Worm (Caenorhabditis elegans) whole organism, L4 larva: Measurements from ENCODE around the gene T08G5.3.
A peak's percentile ranks its signal among the peaks of the same experiment; 100 is the strongest.
"Not testable (repeated sequence)": the region's sequence is repeated elsewhere in the genome, so short reads cannot be mapped to it uniquely, and the experiment has no call there.

Source experiments
- T26A8.4 ChIP-seq: fragments of 200-800 bp; sonication (Bioruptor generic); IDR thresholded peaks from 2 replicates; pipeline ENCODE4 v1.3.6; 2022; ENCODE audit warnings: missing genetic modification characterization, missing compliant biosample characterization
- Y105C5A.15 ChIP-seq: fragments of 200-800 bp; sonication (Bioruptor generic); IDR thresholded peaks from 2 replicates; pipeline ENCODE4 v1.3.6; 2022; ENCODE audit warnings: missing genetic modification characterization, missing compliant biosample characterization
- ZK337.2 ChIP-seq: fragments of 200-800 bp; sonication (Bioruptor generic); IDR thresholded peaks from 2 replicates; pipeline ENCODE4 v1.3.6; 2022; ENCODE audit warnings: missing genetic modification reagents, missing genetic modification characterization, missing compliant biosample characterization
- arid-1 ChIP-seq: fragments of 200-800 bp; sonication (Bioruptor generic); conservative IDR thresholded peaks from 2 replicates; pipeline ENCODE4 v1.3.6; 2022; ENCODE audit warnings: missing genetic modification reagents, missing genetic modification characterization, missing compliant biosample characterization
- attf-4 ChIP-seq: sonication (generic microtip); optimal IDR thresholded peaks from 3 replicates; lab custom pipeline; 2017; ENCODE audit warnings: missing biosample characterization, missing genetic modification characterization
- ceh-20 ChIP-seq: fragments of 200-800 bp; sonication (Bioruptor generic); IDR thresholded peaks from 2 replicates; pipeline ENCODE4 v1.3.6; 2022; ENCODE audit warnings: missing genetic modification reagents, missing genetic modification characterization, missing compliant biosample characterization
- ces-1 ChIP-seq: fragments of 150-350 bp; sonication (generic microtip); optimal IDR thresholded peaks from 4 replicates; lab custom pipeline; 2014; ENCODE audit warnings: missing biosample characterization, missing genetic modification reagents, missing genetic modification characterization
- cey-2 ChIP-seq: sonication (generic microtip); optimal IDR thresholded peaks from 3 replicates; lab custom pipeline; 2017; ENCODE audit warnings: missing genetic modification characterization, mild to moderate bottlenecking, missing compliant biosample characterization, antibody characterized with exemption, borderline replicate concordance; ENCODE audit not compliant: insufficient read depth
- daf-12 ChIP-seq: fragments of 150-350 bp; optimal IDR thresholded peaks from 2 replicates; lab custom pipeline; 2014; ENCODE audit warnings: missing biosample characterization, missing genetic modification reagents, missing genetic modification characterization
- daf-16 ChIP-seq, 3 experiments: sonication (generic microtip); optimal IDR thresholded peaks; 2 replicates each; lab custom pipeline; 2016 to 2017; ENCODE audit warnings: missing genetic modification characterization in 3 of 3, missing genetic modification reagents in 3 of 3, mild to moderate bottlenecking in 2 of 3, missing compliant biosample characterization in 2 of 3, missing biosample characterization in 1 of 3, moderate library complexity in 1 of 3
- daf-8 ChIP-seq: fragments of 200-800 bp; sonication (Bioruptor generic); IDR thresholded peaks from 2 replicates; pipeline ENCODE4 v1.3.6; 2022; ENCODE audit warnings: missing genetic modification characterization, missing compliant biosample characterization
- dmd-6 ChIP-seq: fragments of 200-800 bp; sonication (Bioruptor generic); IDR thresholded peaks from 2 replicates; pipeline ENCODE4 v1.3.6; 2022; ENCODE audit warnings: missing genetic modification reagents, missing genetic modification characterization, missing compliant biosample characterization
- dmd-8 ChIP-seq: fragments of 200-800 bp; sonication (Bioruptor generic); IDR thresholded peaks from 2 replicates; pipeline ENCODE4 v1.3.6; 2022; ENCODE audit warnings: missing genetic modification characterization, missing compliant biosample characterization
- dmd-9 ChIP-seq: fragments of 200-800 bp; sonication (Bioruptor generic); IDR thresholded peaks from 2 replicates; pipeline ENCODE4 v1.3.6; 2022; ENCODE audit warnings: missing genetic modification reagents, missing genetic modification characterization, missing compliant biosample characterization
- dpl-1 ChIP-seq: fragments of 150-350 bp; optimal IDR thresholded peaks from 2 replicates; lab custom pipeline; 2014; ENCODE audit warnings: missing biosample characterization, missing genetic modification reagents, missing genetic modification characterization
- duxl-1 ChIP-seq: sonication (generic microtip); optimal IDR thresholded peaks from 2 replicates; lab custom pipeline; 2016; ENCODE audit warnings: mild to moderate bottlenecking, missing genetic modification characterization, moderate library complexity, missing compliant biosample characterization; ENCODE audit not compliant: poor library complexity
- gei-8 ChIP-seq: fragments of 200-800 bp; sonication (Bioruptor generic); optimal IDR thresholded peaks from 2 replicates; lab custom pipeline; 2018; ENCODE audit warnings: mild to moderate bottlenecking, missing genetic modification characterization, missing compliant biosample characterization
- hlh-30 ChIP-seq: sonication (generic microtip); optimal IDR thresholded peaks from 2 replicates; lab custom pipeline; 2017; ENCODE audit warnings: antibody characterized with exemption, mild to moderate bottlenecking, missing genetic modification characterization, missing compliant biosample characterization; ENCODE audit not compliant: insufficient read depth
- hmg-1.1 ChIP-seq: fragments of 200-800 bp; sonication (Bioruptor generic); IDR thresholded peaks from 2 replicates; pipeline ENCODE4 v1.3.6; 2022; ENCODE audit warnings: missing genetic modification reagents, missing genetic modification characterization, missing compliant biosample characterization
- jun-1 ChIP-seq: fragments of 150-350 bp; optimal IDR thresholded peaks from 2 replicates; lab custom pipeline; 2014; ENCODE audit warnings: missing biosample characterization, missing genetic modification reagents, missing genetic modification characterization
- lin-13 ChIP-seq: fragments of 150-350 bp; optimal IDR thresholded peaks from 2 replicates; lab custom pipeline; 2014; ENCODE audit warnings: missing biosample characterization, missing genetic modification reagents, missing genetic modification characterization
- lin-29 ChIP-seq: fragments of 200-800 bp; sonication (Bioruptor generic); IDR thresholded peaks from 2 replicates; pipeline ENCODE4 v1.3.6; 2022; ENCODE audit warnings: missing genetic modification reagents, missing genetic modification characterization, missing compliant biosample characterization
- lsy-2 ChIP-seq, 2 experiments: fragments of 150-350 bp in 1 of 2; sonication (generic microtip) in 1 of 2; optimal IDR thresholded peaks; 2 replicates each; lab custom pipeline; 2014 to 2017; ENCODE audit warnings: missing biosample characterization in 2 of 2, missing genetic modification characterization in 2 of 2
- madf-9 ChIP-seq: fragments of 200-800 bp; sonication (Bioruptor generic); conservative IDR thresholded peaks from 2 replicates; pipeline ENCODE4 v1.3.6; 2022; ENCODE audit warnings: missing genetic modification reagents, missing genetic modification characterization, missing compliant biosample characterization
- mes-2 ChIP-seq: sonication (generic microtip); optimal IDR thresholded peaks from 2 replicates; lab custom pipeline; 2016; ENCODE audit warnings: missing genotype, mild to moderate bottlenecking, missing genetic modification characterization, missing compliant biosample characterization; ENCODE audit not compliant: poor library complexity, severe bottlenecking
- nhr-10 ChIP-seq: fragments of 150-350 bp; optimal IDR thresholded peaks from 2 replicates; lab custom pipeline; 2014; ENCODE audit warnings: missing biosample characterization, missing genetic modification characterization
- nhr-102 ChIP-seq: sonication (generic microtip); optimal IDR thresholded peaks from 2 replicates; lab custom pipeline; 2016; ENCODE audit warnings: mild to moderate bottlenecking, missing genetic modification characterization, moderate library complexity, missing compliant biosample characterization
- nhr-237 ChIP-seq: sonication (generic microtip); optimal IDR thresholded peaks from 2 replicates; lab custom pipeline; 2017; ENCODE audit warnings: missing biosample characterization, missing genetic modification characterization
- nhr-42 ChIP-seq: fragments of 200-800 bp; sonication (Bioruptor generic); IDR thresholded peaks from 2 replicates; pipeline ENCODE4 v1.3.6; 2022; ENCODE audit warnings: missing genetic modification characterization, missing compliant biosample characterization
- nhr-48 ChIP-seq: sonication (generic microtip); optimal IDR thresholded peaks from 2 replicates; lab custom pipeline; 2016; ENCODE audit warnings: mild to moderate bottlenecking, missing genetic modification characterization, missing compliant biosample characterization
- nhr-76 ChIP-seq: fragments of 150-350 bp; optimal IDR thresholded peaks from 2 replicates; lab custom pipeline; 2014; ENCODE audit warnings: missing biosample characterization, missing genetic modification characterization
- pha-4 ChIP-seq, 2 experiments: fragments of 150-350 bp in 1 of 2; fragments of 200-800 bp in 1 of 2; sonication (Bioruptor generic) in 1 of 2; IDR thresholded peaks in 1 of 2; optimal IDR thresholded peaks in 1 of 2; 2 replicates each; pipeline versions ENCODE4 v1.3.6 to Lab custom; 2014 to 2022; ENCODE audit warnings: missing genetic modification characterization in 2 of 2, missing genetic modification reagents in 2 of 2, missing biosample characterization in 1 of 2, missing compliant biosample characterization in 1 of 2
- rbr-2 ChIP-seq: sonication (generic microtip); optimal IDR thresholded peaks from 2 replicates; lab custom pipeline; 2016; ENCODE audit warnings: missing genotype, missing genetic modification characterization, missing compliant biosample characterization
- saeg-2 ChIP-seq: fragments of 200-800 bp; sonication (Bioruptor generic); IDR thresholded peaks from 2 replicates; pipeline ENCODE4 v1.3.6; 2022; ENCODE audit warnings: missing genetic modification reagents, missing genetic modification characterization, missing compliant biosample characterization
- skn-1 ChIP-seq: fragments of 150-350 bp; optimal IDR thresholded peaks from 2 replicates; lab custom pipeline; 2014; ENCODE audit warnings: missing biosample characterization, missing genetic modification characterization
- snpc-1.2 ChIP-seq: fragments of 200-800 bp; sonication (Bioruptor generic); IDR thresholded peaks from 2 replicates; pipeline ENCODE4 v1.3.6; 2022; ENCODE audit warnings: missing genetic modification reagents, missing genetic modification characterization, missing compliant biosample characterization
- spr-1 ChIP-seq: sonication (generic microtip); optimal IDR thresholded peaks from 2 replicates; lab custom pipeline; 2016; ENCODE audit warnings: mild to moderate bottlenecking, missing genetic modification characterization, missing compliant biosample characterization
- spr-3 ChIP-seq: fragments of 200-800 bp; sonication (Bioruptor generic); optimal IDR thresholded peaks from 2 replicates; lab custom pipeline; 2018; ENCODE audit warnings: mild to moderate bottlenecking, missing genetic modification characterization, missing compliant biosample characterization
- unc-130 ChIP-seq: sonication (generic microtip); optimal IDR thresholded peaks from 2 replicates; lab custom pipeline; 2016; ENCODE audit warnings: missing genetic modification reagents, missing genetic modification characterization, missing compliant biosample characterization
- unc-62 ChIP-seq, 3 experiments: fragments of 150-350 bp in 1 of 3; sonication (generic microtip); optimal IDR thresholded peaks in 2 of 3; peaks in 1 of 3; 1 replicate in 1 of 3; 2 replicates in 2 of 3; lab custom pipeline; 2014 to 2017; ENCODE audit warnings: missing biosample characterization in 3 of 3, missing genetic modification characterization in 3 of 3, missing genetic modification reagents in 3 of 3, missing genotype in 1 of 3
- vab-7 ChIP-seq: fragments of 200-800 bp; sonication (Bioruptor generic); IDR thresholded peaks from 2 replicates; pipeline ENCODE4 v1.3.6; 2022; ENCODE audit warnings: missing genetic modification reagents, missing genetic modification characterization, missing compliant biosample characterization
- zag-1 ChIP-seq: fragments of 150-350 bp; optimal IDR thresholded peaks from 2 replicates; lab custom pipeline; 2014; ENCODE audit warnings: missing biosample characterization, missing genetic modification characterization
- zfp-3 ChIP-seq: fragments of 200-800 bp; sonication (Bioruptor generic); conservative IDR thresholded peaks from 2 replicates; pipeline ENCODE4 v1.3.6; 2022; ENCODE audit warnings: missing genetic modification reagents, missing genetic modification characterization, missing compliant biosample characterization
- zip-11 ChIP-seq: fragments of 200-800 bp; sonication (Bioruptor generic); IDR thresholded peaks from 2 replicates; pipeline ENCODE4 v1.3.6; 2022; ENCODE audit warnings: missing genetic modification characterization, missing compliant biosample characterization

The T08G5.3 gene

ce11 chrV:14063980-14064379, 36.7 kb upstream of the T08G5.3 start:
- TF ChIP-seq madf-9 (GFP tag; lab: Robert Waterston, UW) (no peak), unc-130 (no peak), T26A8.4 (no peak), nhr-102 (no peak), dmd-8 (GFP tag; lab: Robert Waterston, UW) (no peak)

ce11 chrV:14057540-14057939, 30.3 kb upstream of the T08G5.3 start, which contains the start of gene F58D12.3:
Gene F58D12.3 (plus strand): TSS chrV:14057840.
- TF ChIP-seq nhr-237 (tag; lab: Kevin White, UChicago) (no peak), zag-1 (tag; lab: Kevin White, UChicago) (no peak), daf-12 (tag; lab: Kevin White, UChicago) (no peak), unc-62 (GFP tag; optimal IDR thresholded peaks at IDR 0.05 in 1 of 2; lab: Kevin White, UChicago) (peak in 1 of 2 experiments; percentile 32), unc-62 (tag; optimal IDR thresholded peaks at IDR 0.05; lab: Kevin White, UChicago) (no peak), attf-4 (tag; lab: Kevin White, UChicago) (no peak)
- TF ChIP-seq, all 104 proteins: peak for 1

ce11 chrV:14055097-14055496, 27.8 kb upstream of the T08G5.3 start:
- peak; percentile 53 for TF ChIP-seq gei-8 (GFP tag; lab: Kevin White, UChicago)
- peak; percentile 28 to 38 for TF ChIP-seq daf-16 (GFP tag; optimal IDR thresholded peaks at IDR 0.05; lab: Kevin White, UChicago)
- peak; percentile 43 for TF ChIP-seq daf-16 (tag; optimal IDR thresholded peaks at IDR 0.05; lab: Kevin White, UChicago)
- peak; percentile 89; the same call in 1 of the 2 replicates for TF ChIP-seq Y105C5A.15 (GFP tag; lab: Robert Waterston, UW)
- peak; percentile 92 for TF ChIP-seq rbr-2 (tag; lab: Kevin White, UChicago)
- TF ChIP-seq dpl-1 (GFP tag; lab: Kevin White, UChicago): peak; percentile 90
- TF ChIP-seq zfp-3 (GFP tag; lab: Robert Waterston, UW): peak; percentile 96
- TF ChIP-seq zip-11 (GFP tag; lab: Robert Waterston, UW): 0 out of 2 replicates have a peak, but pooled peaks have one; percentile 34
- peak; percentile 80 for TF ChIP-seq lin-13 (GFP tag; lab: Kevin White, UChicago)
- TF ChIP-seq unc-130: peak; percentile 81
- TF ChIP-seq pha-4 (GFP tag; IDR thresholded peaks at IDR 0.05; lab: Robert Waterston, UW): peak; percentile 96
- not testable (repeated sequence) for TF ChIP-seq pha-4, unc-62 (tag; optimal IDR thresholded peaks at IDR 0.05; lab: Kevin White, UChicago)
- peak; percentile 35 for TF ChIP-seq nhr-10
- peak; percentile 57 for TF ChIP-seq spr-3
- peak; percentile 69 for TF ChIP-seq ces-1 (GFP tag; lab: Kevin White, UChicago)
- TF ChIP-seq daf-8: 0 out of 2 replicates have a peak, but pooled peaks have one; percentile 28
- peak; percentile 51 for TF ChIP-seq skn-1 (tag; lab: Kevin White, UChicago)
- peak; percentile 92 for TF ChIP-seq hmg-1.1 (GFP tag; lab: Robert Waterston, UW)
- peak; percentile 98 for TF ChIP-seq hlh-30 (tag; lab: Kevin White, UChicago)
- peak; percentile 97 for TF ChIP-seq duxl-1
- peak; percentile 98 for TF ChIP-seq ceh-20
- TF ChIP-seq lsy-2 (tag; optimal IDR thresholded peaks at IDR 0.05; lab: Kevin White, UChicago): peak; percentile 42 to 93
- peak; percentile 100 for TF ChIP-seq mes-2 (tag; lab: Kevin White, UChicago)
- peak; percentile 84 for TF ChIP-seq spr-1 (tag; lab: Kevin White, UChicago)
- peak; percentile 97 for TF ChIP-seq nhr-42 (GFP tag; lab: Robert Waterston, UW)
- TF ChIP-seq unc-62 (GFP tag; optimal IDR thresholded peaks at IDR 0.05 in 1 of 2; lab: Kevin White, UChicago): peak in 1 of 2 experiments; percentile 99
- TF ChIP-seq saeg-2 (GFP tag; lab: Robert Waterston, UW): peak; percentile 95
- TF ChIP-seq cey-2 (tag; lab: Kevin White, UChicago): peak; percentile 1
- peak; percentile 99 for TF ChIP-seq dmd-6
- TF ChIP-seq lin-29: peak; percentile 83
- peak; percentile 90 for TF ChIP-seq nhr-48 (tag; lab: Kevin White, UChicago)
- TF ChIP-seq jun-1 (tag; lab: Kevin White, UChicago): peak; percentile 39
- TF ChIP-seq dmd-9 (GFP tag; lab: Robert Waterston, UW): peak; percentile 99
- peak; percentile 94 for TF ChIP-seq vab-7 (GFP tag; lab: Robert Waterston, UW)
- TF ChIP-seq nhr-76 (tag; lab: Kevin White, UChicago): peak; percentile 65
- peak; percentile 99 for TF ChIP-seq ZK337.2
- TF ChIP-seq arid-1 (GFP tag; lab: Robert Waterston, UW): peak; percentile 94
- 0 out of 2 replicates have a peak, but pooled peaks have one; percentile 41 for TF ChIP-seq snpc-1.2 (GFP tag; lab: Robert Waterston, UW)
